Fruit fly (Drosophila melanogaster) whole organism, embryonic: Measurements from ENCODE around the gene CG6142.

Experiments
- Bdp1 ChIP-seq: fragments of 200-800 bp; sonication (Bioruptor generic); optimal IDR thresholded peaks from 3 replicates; lab custom pipeline; 2016; ENCODE audit warnings: missing biosample characterization, missing genetic modification characterization
- Blimp-1 ChIP-seq: fragments of 200-800 bp; sonication (Bioruptor generic); optimal IDR thresholded peaks from 3 replicates; lab custom pipeline; 2018; ENCODE audit warnings: missing biosample characterization, missing genetic modification characterization, mild to moderate bottlenecking, moderate library complexity, missing genetic modification reagents
- CG10147 ChIP-seq: fragments of 200-800 bp; sonication (Bioruptor generic); optimal IDR thresholded peaks from 2 replicates; lab custom pipeline; 2019; ENCODE audit warnings: missing biosample characterization, mild to moderate bottlenecking, missing genetic modification characterization, moderate library complexity
- CG10959 ChIP-seq: fragments of 200-800 bp; sonication (Bioruptor generic); IDR thresholded peaks from 2 replicates; pipeline ENCODE4 v1.3.6; 2022; ENCODE audit warnings: missing biosample characterization, missing genetic modification characterization
- CG14441 ChIP-seq: fragments of 200-800 bp; sonication (Bioruptor generic); IDR thresholded peaks from 2 replicates; pipeline ENCODE4 v1.3.6; 2022; ENCODE audit warnings: missing biosample characterization, missing genetic modification characterization
- CG14965 ChIP-seq: fragments of 200-800 bp; sonication (Bioruptor generic); optimal IDR thresholded peaks from 2 replicates; lab custom pipeline; 2016; ENCODE audit warnings: missing biosample characterization, missing genetic modification characterization, borderline replicate concordance
- CG15514 ChIP-seq: fragments of 200-800 bp; sonication (Bioruptor generic); optimal IDR thresholded peaks from 3 replicates; lab custom pipeline; 2017; ENCODE audit warnings: missing biosample characterization, missing genetic modification characterization, mild to moderate bottlenecking, moderate library complexity, missing genetic modification reagents
- CG1792 ChIP-seq: fragments of 200-800 bp; sonication (Bioruptor generic); optimal IDR thresholded peaks from 2 replicates; lab custom pipeline; 2016; ENCODE audit warnings: missing biosample characterization, missing genetic modification characterization
- CG18764 ChIP-seq: fragments of 200-800 bp; sonication (Bioruptor generic); optimal IDR thresholded peaks from 3 replicates; lab custom pipeline; 2016; ENCODE audit warnings: missing biosample characterization, missing genetic modification characterization
- CG31441 ChIP-seq: fragments of 200-800 bp; sonication (Bioruptor generic); IDR thresholded peaks from 2 replicates; pipeline ENCODE4 v1.3.6; 2022; ENCODE audit warnings: missing biosample characterization, missing genetic modification characterization
- CG32767 ChIP-seq: fragments of 200-800 bp; sonication (Bioruptor generic); IDR thresholded peaks from 2 replicates; pipeline ENCODE4 v1.3.6; 2022; ENCODE audit warnings: missing biosample characterization, missing genetic modification characterization
- CG4282 ChIP-seq: fragments of 200-800 bp; sonication (Bioruptor generic); optimal IDR thresholded peaks from 2 replicates; lab custom pipeline; 2016; ENCODE audit warnings: missing biosample characterization, missing genetic modification characterization
- CG4730 ChIP-seq: fragments of 200-800 bp; sonication (Bioruptor generic); IDR thresholded peaks from 2 replicates; pipeline ENCODE4 v1.3.6; 2022; ENCODE audit warnings: missing biosample characterization, missing genetic modification characterization
- CG6272 ChIP-seq: fragments of 200-800 bp; sonication (Bioruptor generic); IDR thresholded peaks from 2 replicates; pipeline ENCODE4 v1.3.6; 2022; ENCODE audit warnings: missing biosample characterization, missing genetic modification characterization
- CG7372 ChIP-seq: fragments of 200-800 bp; sonication (Bioruptor generic); IDR thresholded peaks from 2 replicates; pipeline ENCODE4 v1.3.6; 2022; ENCODE audit warnings: missing biosample characterization, missing genetic modification characterization
- CG8281 ChIP-seq: fragments of 200-800 bp; sonication (Bioruptor generic); optimal IDR thresholded peaks from 2 replicates; lab custom pipeline; 2018; ENCODE audit warnings: missing biosample characterization, mild to moderate bottlenecking, missing genetic modification characterization, moderate library complexity
- CG9817 ChIP-seq: fragments of 200-800 bp; sonication (Bioruptor generic); optimal IDR thresholded peaks from 2 replicates; lab custom pipeline; 2018; ENCODE audit warnings: missing biosample characterization, mild to moderate bottlenecking, missing genetic modification characterization, moderate library complexity
- CG9932 ChIP-seq: fragments of 200-800 bp; sonication (Bioruptor generic); IDR thresholded peaks from 2 replicates; pipeline ENCODE4 v1.3.6; 2022; ENCODE audit warnings: missing biosample characterization, missing genetic modification characterization
- CoRest ChIP-seq: fragments of 200-800 bp; sonication (Bioruptor generic); optimal IDR thresholded peaks from 3 replicates; lab custom pipeline; 2018; ENCODE audit warnings: missing biosample characterization, mild to moderate bottlenecking, missing genetic modification characterization, moderate library complexity
- E2f2 ChIP-seq: fragments of 200-800 bp; sonication (Bioruptor generic); IDR thresholded peaks from 2 replicates; pipeline ENCODE4 v1.3.6; 2022; ENCODE audit warnings: missing biosample characterization, missing genetic modification characterization
- ERR ChIP-seq: fragments of 200-800 bp; sonication (Bioruptor generic); optimal IDR thresholded peaks from 2 replicates; lab custom pipeline; 2016; ENCODE audit warnings: missing biosample characterization, missing genetic modification characterization
- Fer3 ChIP-seq: fragments of 200-800 bp; sonication (Bioruptor generic); optimal IDR thresholded peaks from 2 replicates; lab custom pipeline; 2018; ENCODE audit warnings: missing biosample characterization, mild to moderate bottlenecking, missing genetic modification characterization, moderate library complexity
- Lim3 ChIP-seq: fragments of 200-800 bp; sonication (Bioruptor generic); IDR thresholded peaks from 2 replicates; pipeline ENCODE4 v1.3.6; 2022; ENCODE audit warnings: missing biosample characterization, missing genetic modification characterization
- Sry-δ ChIP-seq: fragments of 200-800 bp; sonication (Bioruptor generic); optimal IDR thresholded peaks from 2 replicates; lab custom pipeline; 2016; ENCODE audit warnings: missing biosample characterization, missing genetic modification characterization
- TFAM ChIP-seq: fragments of 200-800 bp; sonication (Bioruptor generic); optimal IDR thresholded peaks from 2 replicates; lab custom pipeline; 2017; ENCODE audit warnings: missing biosample characterization, missing genetic modification characterization, inconsistent platforms
- Xbp1 ChIP-seq: fragments of 200-800 bp; sonication (Bioruptor generic); optimal IDR thresholded peaks from 3 replicates; lab custom pipeline; 2016; ENCODE audit warnings: missing biosample characterization, mild to moderate bottlenecking, missing genetic modification characterization
- ac ChIP-seq: fragments of 200-800 bp; sonication (Bioruptor generic); optimal IDR thresholded peaks from 3 replicates; lab custom pipeline; 2017; ENCODE audit warnings: missing biosample characterization, mild to moderate bottlenecking, missing genetic modification characterization
- az2 ChIP-seq: fragments of 200-800 bp; sonication (Bioruptor generic); optimal IDR thresholded peaks from 3 replicates; lab custom pipeline; 2016; ENCODE audit warnings: missing biosample characterization, missing genetic modification characterization
- chif ChIP-seq, 2 experiments: fragments of 200-800 bp; sonication (Bioruptor generic); optimal IDR thresholded peaks; 3 replicates each; lab custom pipeline; 2016; ENCODE audit warnings: missing biosample characterization in 2 of 2, missing genetic modification characterization in 2 of 2
- chm ChIP-seq: fragments of 200-800 bp; sonication (Bioruptor generic); IDR thresholded peaks from 2 replicates; pipeline ENCODE4 v1.3.6; 2022; ENCODE audit warnings: missing biosample characterization, missing genetic modification characterization
- crol ChIP-seq: fragments of 200-800 bp; sonication (Bioruptor generic); IDR thresholded peaks from 2 replicates; pipeline ENCODE4 v1.3.6; 2022; ENCODE audit warnings: missing biosample characterization, missing genetic modification characterization
- crp ChIP-seq, 2 experiments: fragments of 200-800 bp; sonication (Bioruptor generic); optimal IDR thresholded peaks; 2 replicates in 1 of 2; 3 replicates in 1 of 2; lab custom pipeline; 2017; ENCODE audit warnings: missing biosample characterization in 2 of 2, missing genetic modification characterization in 2 of 2, mild to moderate bottlenecking in 1 of 2, moderate library complexity in 1 of 2
- exex ChIP-seq: fragments of 200-800 bp; sonication (Bioruptor generic); optimal IDR thresholded peaks from 4 replicates; lab custom pipeline; 2018; ENCODE audit warnings: missing biosample characterization, mild to moderate bottlenecking, missing genetic modification characterization, moderate library complexity
- fd102C ChIP-seq: fragments of 200-800 bp; sonication (Bioruptor generic); optimal IDR thresholded peaks from 2 replicates; lab custom pipeline; 2018; ENCODE audit warnings: missing biosample characterization, mild to moderate bottlenecking, missing genetic modification characterization, moderate library complexity
- fd64A ChIP-seq: fragments of 200-800 bp; sonication (Bioruptor generic); optimal IDR thresholded peaks from 3 replicates; lab custom pipeline; 2018; ENCODE audit warnings: missing biosample characterization, mild to moderate bottlenecking, missing genetic modification characterization
- ftz-f1 ChIP-seq: fragments of 200-800 bp; sonication (Bioruptor generic); optimal IDR thresholded peaks from 2 replicates; lab custom pipeline; 2016; ENCODE audit warnings: missing biosample characterization, missing genetic modification characterization
- gcm ChIP-seq: fragments of 200-800 bp; sonication (Bioruptor generic); optimal IDR thresholded peaks from 2 replicates; lab custom pipeline; 2019; ENCODE audit warnings: missing biosample characterization, mild to moderate bottlenecking, missing genetic modification characterization, moderate library complexity
- gcm2 ChIP-seq: fragments of 200-800 bp; sonication (Bioruptor generic); optimal IDR thresholded peaks from 2 replicates; lab custom pipeline; 2016; ENCODE audit warnings: missing biosample characterization, missing genetic modification characterization
- lola ChIP-seq, 3 experiments: fragments of >200 bp in 2 of 3; fragments of 200-800 bp in 1 of 3; sonication (Bioruptor generic) in 1 of 3; optimal IDR thresholded peaks; 2 replicates each; lab custom pipeline; 2017 to 2019; ENCODE audit warnings: missing biosample characterization in 3 of 3, missing genetic modification characterization in 3 of 3, mild to moderate bottlenecking in 1 of 3, moderate library complexity in 1 of 3
- maf-S ChIP-seq: fragments of 200-800 bp; sonication (Bioruptor generic); optimal IDR thresholded peaks from 2 replicates; lab custom pipeline; 2016; ENCODE audit warnings: missing biosample characterization, missing genetic modification characterization
- mld ChIP-seq: fragments of 200-800 bp; sonication (Bioruptor generic); IDR thresholded peaks from 3 replicates; pipeline ENCODE4 v1.3.6; 2022; ENCODE audit warnings: missing biosample characterization, missing genetic modification characterization; ENCODE audit not compliant: partially characterized antibody
- p53 ChIP-seq: fragments of 200-800 bp; sonication (Bioruptor generic); optimal IDR thresholded peaks from 2 replicates; lab custom pipeline; 2016; ENCODE audit warnings: missing biosample characterization, missing genetic modification characterization
- pb ChIP-seq: fragments of 200-800 bp; sonication (Bioruptor generic); optimal IDR thresholded peaks from 3 replicates; lab custom pipeline; 2016; ENCODE audit warnings: missing biosample characterization, missing genetic modification characterization
- pho ChIP-seq: fragments of 200-800 bp; sonication (Bioruptor generic); optimal IDR thresholded peaks from 2 replicates; lab custom pipeline; 2016; ENCODE audit warnings: missing biosample characterization, missing genetic modification characterization
- pita ChIP-seq: fragments of 200-800 bp; sonication (Bioruptor generic); optimal IDR thresholded peaks from 2 replicates; lab custom pipeline; 2017; ENCODE audit warnings: missing biosample characterization, mild to moderate bottlenecking, missing genetic modification characterization
- sima ChIP-seq: fragments of 200-800 bp; sonication (Bioruptor generic); optimal IDR thresholded peaks from 2 replicates; lab custom pipeline; 2016; ENCODE audit warnings: missing biosample characterization, missing genetic modification characterization
- sr ChIP-seq: fragments of 200-800 bp; sonication (Bioruptor generic); IDR thresholded peaks from 3 replicates; pipeline ENCODE4 v1.3.6; 2022; ENCODE audit warnings: missing biosample characterization, missing genetic modification characterization
- ttk ChIP-seq: fragments of 200-800 bp; sonication (Bioruptor generic); IDR thresholded peaks from 2 replicates; pipeline ENCODE4 v2.1.2; 2022; ENCODE audit warnings: missing biosample characterization, missing genetic modification characterization
- usp ChIP-seq: fragments of >200 bp; optimal IDR thresholded peaks from 2 replicates; lab custom pipeline; 2017; ENCODE audit warnings: missing biosample characterization, missing genetic modification characterization
- zfh2 ChIP-seq: fragments of 200-800 bp; sonication (Bioruptor generic); optimal IDR thresholded peaks from 2 replicates; lab custom pipeline; 2016; ENCODE audit warnings: missing biosample characterization, missing genetic modification characterization

Gene CG6142

DNA sequence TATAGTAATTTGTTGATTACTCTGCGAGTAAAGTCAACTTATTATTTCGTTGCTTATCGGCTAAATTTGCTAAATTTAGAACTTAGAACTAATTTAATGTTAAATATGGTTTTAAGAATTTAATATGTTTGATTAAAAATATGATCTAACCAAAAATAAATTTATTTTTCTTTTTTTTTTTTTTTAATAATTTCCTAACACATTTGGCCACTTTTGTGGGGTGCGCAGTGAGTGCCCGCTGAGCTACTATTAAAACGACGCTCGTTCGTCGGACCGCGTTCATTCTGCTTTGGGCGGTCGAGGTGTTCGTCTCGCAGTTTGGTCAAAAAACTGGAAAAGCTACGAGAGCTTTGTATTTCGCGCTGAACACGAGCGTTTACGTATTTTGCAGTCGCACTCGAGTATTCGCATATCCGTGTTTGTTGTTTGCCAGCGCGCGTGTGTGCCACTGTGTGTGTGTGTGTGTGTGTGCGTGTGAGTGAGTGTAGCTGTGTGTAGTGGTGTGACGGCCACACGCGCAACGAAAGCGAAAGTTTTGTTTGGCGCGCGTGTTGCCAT, 26.3 kb upstream of the CG6142 start, which contains the start of gene Cipc (continued):
- TF ChIP-seq fd102C (GFP tag; lab: Kevin White, UChicago) (no peak), ttk (peak; percentile 10; the same call in 1 of the 2 replicates), ftz-f1 (GFP tag; lab: Kevin White, UChicago) (peak; percentile 64), az2 (GFP tag; lab: Kevin White, UChicago) (peak; percentile 60), maf-S (GFP tag; lab: Kevin White, UChicago) (no peak), sr (GFP tag; lab: Robert Waterston, UW) (no peak), chif (GFP tag; optimal IDR thresholded peaks at IDR 0.05; lab: Kevin White, UChicago) (peak in 1 of 2 experiments; percentile 14), Blimp-1 (GFP tag; lab: Kevin White, UChicago) (peak; percentile 85), ERR (GFP tag; lab: Kevin White, UChicago) (no peak), pho (GFP tag; lab: Kevin White, UChicago) (no peak), E2f2 (GFP tag; lab: Robert Waterston, UW) (peak; percentile 47), usp (no peak), mld (GFP tag; lab: Robert Waterston, UW) (no peak), CG14965 (no peak), CG18764 (peak; percentile 69), CG9932 (GFP tag; lab: Robert Waterston, UW) (peak; percentile 78), crp (GFP tag; optimal IDR thresholded peaks at IDR 0.05; lab: Kevin White, UChicago) (no peak), CG4282 (peak; percentile 7), Sry-δ (GFP tag; lab: Kevin White, UChicago) (no peak), CG9817 (peak; percentile 59), Bdp1 (GFP tag; lab: Kevin White, UChicago) (peak; percentile 15), CG10959 (GFP tag; lab: Robert Waterston, UW) (peak; percentile 40; the same call in 1 of the 2 replicates), CG15514 (GFP tag; lab: Kevin White, UChicago) (peak; percentile 52), Lim3 (no peak), Fer3 (tag; lab: Kevin White, UChicago) (peak; percentile 75), CG8281 (peak; percentile 3), sima (GFP tag; lab: Kevin White, UChicago) (no peak), zfh2 (peak; percentile 14), ac (no peak), gcm (GFP tag; lab: Kevin White, UChicago) (peak; percentile 64), CG32767 (peak; percentile 39; the same call in 1 of the 2 replicates), CG1792 (GFP tag; lab: Kevin White, UChicago) (no peak), pb (no peak), chm (no peak; the same call in 1 of the 2 replicates), crol (GFP tag; lab: Robert Waterston, UW) (no peak), gcm2 (GFP tag; lab: Kevin White, UChicago) (no peak), CG4730 (GFP tag; lab: Robert Waterston, UW) (no peak), CG7372 (GFP tag; lab: Robert Waterston, UW) (0 out of 2 replicates have a peak, but pooled peaks have one; percentile 34), pita (GFP tag; lab: Kevin White, UChicago) (no peak), CG6272 (GFP tag; lab: Robert Waterston, UW) (peak; percentile 45; the same call in 1 of the 2 replicates), CG31441 (GFP tag; lab: Robert Waterston, UW) (peak; percentile 79), exex (tag; lab: Kevin White, UChicago) (peak; percentile 62), CoRest (tag; lab: Kevin White, UChicago) (peak; percentile 79), p53 (GFP tag; lab: Kevin White, UChicago) (no peak), Xbp1 (GFP tag; lab: Kevin White, UChicago) (peak; percentile 49), TFAM (no peak), fd64A (GFP tag; lab: Kevin White, UChicago) (peak; percentile 10), lola (GFP tag; optimal IDR thresholded peaks at IDR 0.05; lab: Kevin White, UChicago) (peak in 1 of 3 experiments; percentile 41), CG14441 (peak; percentile 70), CG10147 (peak; percentile 65)
